Worm (Caenorhabditis elegans): Measurements from ENCODE around the gene fbxa-54.

fbxa-54 gene

ce11 chrIII:931405-931804, 24.7 kb upstream of the fbxa-54 start (continued):
- TF ChIP-seq sox-4 (tag; optimal IDR thresholded peaks at IDR 0.05) (peak; percentile 94), ceh-19 (GFP tag; optimal IDR thresholded peaks at IDR 0.05) (peak; percentile 91), che-1 (tag; optimal IDR thresholded peaks at IDR 0.05) (peak; percentile 84), T23F11.4 (GFP tag; optimal IDR thresholded peaks at IDR 0.05) (peak; percentile 56), ceh-34 (tag; optimal IDR thresholded peaks at IDR 0.05) (peak; percentile 84), gmeb-2 (tag; optimal IDR thresholded peaks at IDR 0.05) (peak; percentile 80), C38D4.7 (GFP tag; optimal IDR thresholded peaks at IDR 0.05) (peak; percentile 66), K02D7.2 (tag; optimal IDR thresholded peaks at IDR 0.05) (peak; percentile 84), zip-5 (tag; optimal IDR thresholded peaks at IDR 0.05) (peak; percentile 34), pha-2 (tag; optimal IDR thresholded peaks at IDR 0.05) (peak; percentile 18), rnt-1 (tag; optimal IDR thresholded peaks at IDR 0.05) (peak; percentile 65), elt-2 (tag; optimal IDR thresholded peaks at IDR 0.05) (peak; percentile 19), hlh-8 (tag; optimal IDR thresholded peaks at IDR 0.05) (peak; percentile 91), lin-11 (tag; optimal IDR thresholded peaks at IDR 0.05) (peak; percentile 94), madf-2 (tag; optimal IDR thresholded peaks at IDR 0.05) (peak; percentile 97), ttx-3 (tag; optimal IDR thresholded peaks at IDR 0.05) (peak; percentile 41), F13H6.1 (tag; optimal IDR thresholded peaks at IDR 0.05) (peak; percentile 79), hlh-13 (GFP tag; optimal IDR thresholded peaks at IDR 0.05) (peak; percentile 95), pat-9 (tag; optimal IDR thresholded peaks at IDR 0.05) (peak; percentile 89), pqm-1 (tag; optimal IDR thresholded peaks at IDR 0.05) (peak; percentile 96), ztf-16 (tag; optimal IDR thresholded peaks at IDR 0.05) (peak; percentile 42), ceh-18 (tag; optimal IDR thresholded peaks at IDR 0.05) (peak; percentile 34), Y22D7AL.16 (tag; optimal IDR thresholded peaks at IDR 0.05) (peak; percentile 97), pag-3 (tag; optimal IDR thresholded peaks at IDR 0.05; ENCODE audit: borderline replicate concordance) (peak; percentile 97)

- TF ChIP-seq ceh-22 (tag; optimal IDR thresholded peaks at IDR 0.05), result no peak
- no peak for TF ChIP-seq ceh-31 (tag; optimal IDR thresholded peaks at IDR 0.05)
- TF ChIP-seq che-1 (tag; optimal IDR thresholded peaks at IDR 0.05), result no peak
- TF ChIP-seq odd-2 (tag; optimal IDR thresholded peaks at IDR 0.05), result no peak
- TF ChIP-seq fax-1 (tag; optimal IDR thresholded peaks at IDR 0.05), result no peak
- TF ChIP-seq elt-4 (tag; optimal IDR thresholded peaks at IDR 0.05), result no peak
- TF ChIP-seq pax-1 (tag; optimal IDR thresholded peaks at IDR 0.05), result no peak
Measured at ce11 chrIII:936037-936507, 20.1 kb upstream of the fbxa-54 start, which contains the start of gene fbxa-55. fbxa-55 (minus strand) TSS chrIII:936087.

- TF ChIP-seq ceh-18 (tag; optimal IDR thresholded peaks at IDR 0.05) (no peak), elt-2 (tag; optimal IDR thresholded peaks at IDR 0.05) (no peak), tbx-7 (tag; optimal IDR thresholded peaks at IDR 0.05) (no peak), pha-4 (tag; optimal IDR thresholded peaks at IDR 0.05) (no peak), sdc-2 (tag; optimal IDR thresholded peaks at IDR 0.05) (no peak), C08G9.2 (tag; optimal IDR thresholded peaks at IDR 0.05) (no peak), C38D4.7 (GFP tag; optimal IDR thresholded peaks at IDR 0.05) (no peak), Y22D7AL.16 (tag; optimal IDR thresholded peaks at IDR 0.05) (no peak), rnt-1 (tag; optimal IDR thresholded peaks at IDR 0.05) (no peak), ceh-2 (tag; optimal IDR thresholded peaks at IDR 0.05) (no peak), ceh-45 (GFP tag; IDR thresholded peaks at IDR 0.05) (no peak), fax-1 (tag; optimal IDR thresholded peaks at IDR 0.05) (no peak), pqm-1 (tag; optimal IDR thresholded peaks at IDR 0.05) (no peak), ceh-14 (tag; optimal IDR thresholded peaks at IDR 0.05) (no peak), unc-3 (GFP tag; conservative IDR thresholded peaks at IDR 0.05) (no peak), unc-3 (tag; optimal IDR thresholded peaks at IDR 0.05) (no peak), ceh-9 (tag; optimal IDR thresholded peaks at IDR 0.05) (no peak)
Measured at ce11 chrIII:937961-938360, 18.2 kb upstream of the fbxa-54 start, which contains the start of gene fbxa-56. fbxa-56 (minus strand) TSS chrIII:938061.
